Worm (Caenorhabditis elegans) whole organism, L3 larva: ENCODE data around the gene Y47D3A.14.

ENCODE experiments used
- mml-1 ChIP-seq: fragments of 150-350 bp; sonication (generic microtip); optimal IDR thresholded peaks from 3 replicates; lab custom pipeline; 2014; ENCODE audit warnings: missing biosample characterization, missing genetic modification characterization
- nhr-76 ChIP-seq: fragments of 150-350 bp; sonication (generic microtip); optimal IDR thresholded peaks from 5 replicates; lab custom pipeline; 2014; ENCODE audit warnings: missing biosample characterization, missing genetic modification characterization

DNA sequence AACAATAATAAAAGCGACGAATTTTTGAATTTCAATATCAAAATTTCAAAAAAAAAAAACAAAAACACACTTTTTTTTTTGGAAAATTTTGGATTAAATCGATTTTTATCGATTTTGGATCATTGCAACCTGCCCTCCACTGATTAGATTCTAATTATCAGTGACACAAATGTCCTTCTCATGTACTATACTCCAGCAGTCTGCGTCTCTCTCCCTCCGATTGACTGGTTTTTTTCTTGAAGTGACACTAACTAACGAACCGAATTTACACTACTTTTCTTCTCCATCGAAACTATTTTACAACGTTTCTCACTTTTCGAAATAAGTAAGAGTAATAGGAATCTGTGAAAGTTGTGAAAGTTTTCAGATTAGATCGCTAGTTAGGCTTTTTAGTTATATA is 4.1 kb upstream of the Y47D3A.14 start:
- no peak for TF ChIP-seq nhr-76 (tag; lab: Kevin White, UChicago)
- TF ChIP-seq mml-1 (tag; lab: Kevin White, UChicago) = no peak
